Worm (Caenorhabditis elegans) whole organism, L4 larva: Measurements from ENCODE around the gene D1046.2.

Experiments used
- D1046.2 ChIP-seq: fragments of 200-800 bp; sonication (Bioruptor generic); IDR thresholded peaks from 2 replicates; pipeline ENCODE4 v1.3.6; 2022; ENCODE audit warnings: missing genetic modification characterization, missing compliant biosample characterization
- F37D6.2 ChIP-seq: sonication (generic microtip); optimal IDR thresholded peaks from 2 replicates; lab custom pipeline; 2016; ENCODE audit warnings: mild to moderate bottlenecking, missing genetic modification characterization, missing compliant biosample characterization
- F44E2.7 ChIP-seq: fragments of 200-800 bp; sonication (Bioruptor generic); IDR thresholded peaks from 2 replicates; pipeline ENCODE4 v2.1.2; 2022; ENCODE audit warnings: missing genetic modification characterization, missing compliant biosample characterization
- T26A8.4 ChIP-seq: fragments of 200-800 bp; sonication (Bioruptor generic); IDR thresholded peaks from 2 replicates; pipeline ENCODE4 v1.3.6; 2022; ENCODE audit warnings: missing genetic modification characterization, missing compliant biosample characterization
- Y48G9A.11 ChIP-seq: fragments of 200-800 bp; sonication (Bioruptor generic); IDR thresholded peaks from 2 replicates; pipeline ENCODE4 v1.3.6; 2022; ENCODE audit warnings: missing genetic modification reagents, missing genetic modification characterization, missing compliant biosample characterization
- aha-1 ChIP-seq: fragments of 150-350 bp; peaks from one replicate; lab custom pipeline; 2014; ENCODE audit warnings: missing biosample characterization, missing genetic modification characterization
- arid-1 ChIP-seq: fragments of 200-800 bp; sonication (Bioruptor generic); conservative IDR thresholded peaks from 2 replicates; pipeline ENCODE4 v1.3.6; 2022; ENCODE audit warnings: missing genetic modification reagents, missing genetic modification characterization, missing compliant biosample characterization
- ceh-20 ChIP-seq: fragments of 200-800 bp; sonication (Bioruptor generic); IDR thresholded peaks from 2 replicates; pipeline ENCODE4 v1.3.6; 2022; ENCODE audit warnings: missing genetic modification reagents, missing genetic modification characterization, missing compliant biosample characterization
- ceh-28 ChIP-seq: fragments of 150-350 bp; optimal IDR thresholded peaks from 2 replicates; lab custom pipeline; 2014; ENCODE audit warnings: missing biosample characterization, missing genetic modification reagents, missing genetic modification characterization
- ceh-62 ChIP-seq: sonication (generic microtip); optimal IDR thresholded peaks from 2 replicates; lab custom pipeline; 2017; ENCODE audit warnings: missing biosample characterization, missing genetic modification characterization
- cey-2 ChIP-seq: sonication (generic microtip); optimal IDR thresholded peaks from 3 replicates; lab custom pipeline; 2017; ENCODE audit warnings: missing genetic modification characterization, mild to moderate bottlenecking, missing compliant biosample characterization, antibody characterized with exemption, borderline replicate concordance; ENCODE audit not compliant: insufficient read depth
- daf-12 ChIP-seq: fragments of 150-350 bp; optimal IDR thresholded peaks from 2 replicates; lab custom pipeline; 2014; ENCODE audit warnings: missing biosample characterization, missing genetic modification reagents, missing genetic modification characterization
- daf-19 ChIP-seq: fragments of 200-800 bp; sonication (Bioruptor generic); conservative IDR thresholded peaks from 2 replicates; pipeline ENCODE4 v1.3.6; 2022; ENCODE audit warnings: missing genetic modification characterization, missing compliant biosample characterization
- dmd-6 ChIP-seq: fragments of 200-800 bp; sonication (Bioruptor generic); IDR thresholded peaks from 2 replicates; pipeline ENCODE4 v1.3.6; 2022; ENCODE audit warnings: missing genetic modification reagents, missing genetic modification characterization, missing compliant biosample characterization
- dmd-8 ChIP-seq: fragments of 200-800 bp; sonication (Bioruptor generic); IDR thresholded peaks from 2 replicates; pipeline ENCODE4 v1.3.6; 2022; ENCODE audit warnings: missing genetic modification characterization, missing compliant biosample characterization
- dpl-1 ChIP-seq: fragments of 150-350 bp; optimal IDR thresholded peaks from 2 replicates; lab custom pipeline; 2014; ENCODE audit warnings: missing biosample characterization, missing genetic modification reagents, missing genetic modification characterization
- dve-1 ChIP-seq: sonication (generic microtip); optimal IDR thresholded peaks from 2 replicates; lab custom pipeline; 2017; ENCODE audit warnings: antibody characterized with exemption, mild to moderate bottlenecking, missing genetic modification characterization, missing compliant biosample characterization; ENCODE audit not compliant: insufficient read depth
- fos-1 ChIP-seq: fragments of 150-350 bp; optimal IDR thresholded peaks from 2 replicates; lab custom pipeline; 2014; ENCODE audit warnings: missing biosample characterization, missing genetic modification characterization
- hlh-30 ChIP-seq: sonication (generic microtip); optimal IDR thresholded peaks from 2 replicates; lab custom pipeline; 2017; ENCODE audit warnings: antibody characterized with exemption, mild to moderate bottlenecking, missing genetic modification characterization, missing compliant biosample characterization; ENCODE audit not compliant: insufficient read depth
- hmg-1.1 ChIP-seq: fragments of 200-800 bp; sonication (Bioruptor generic); IDR thresholded peaks from 2 replicates; pipeline ENCODE4 v1.3.6; 2022; ENCODE audit warnings: missing genetic modification reagents, missing genetic modification characterization, missing compliant biosample characterization
- lim-7 ChIP-seq: fragments of 200-800 bp; sonication (Bioruptor generic); IDR thresholded peaks from 2 replicates; pipeline ENCODE4 v1.3.6; 2022; ENCODE audit warnings: missing genetic modification characterization, missing compliant biosample characterization
- lin-13 ChIP-seq: fragments of 150-350 bp; optimal IDR thresholded peaks from 2 replicates; lab custom pipeline; 2014; ENCODE audit warnings: missing biosample characterization, missing genetic modification reagents, missing genetic modification characterization
- lin-15B ChIP-seq: fragments of 150-350 bp; sonication (generic microtip); optimal IDR thresholded peaks from 3 replicates; lab custom pipeline; 2014; ENCODE audit warnings: missing biosample characterization, missing genetic modification characterization
- lin-29 ChIP-seq: fragments of 200-800 bp; sonication (Bioruptor generic); IDR thresholded peaks from 2 replicates; pipeline ENCODE4 v1.3.6; 2022; ENCODE audit warnings: missing genetic modification reagents, missing genetic modification characterization, missing compliant biosample characterization
- lin-38 ChIP-seq: fragments of 200-800 bp; sonication (Bioruptor generic); IDR thresholded peaks from 2 replicates; pipeline ENCODE4 v1.3.6; 2022; ENCODE audit warnings: missing genetic modification reagents, missing genetic modification characterization, missing compliant biosample characterization
- lin-39 ChIP-seq: fragments of 150-350 bp; optimal IDR thresholded peaks from 2 replicates; lab custom pipeline; 2014; ENCODE audit warnings: missing biosample characterization, missing genetic modification reagents, missing genetic modification characterization
- lsy-2 ChIP-seq, 2 experiments: fragments of 150-350 bp in 1 of 2; sonication (generic microtip) in 1 of 2; optimal IDR thresholded peaks; 2 replicates each; lab custom pipeline; 2014 to 2017; ENCODE audit warnings: missing biosample characterization in 2 of 2, missing genetic modification characterization in 2 of 2
- mdl-1 ChIP-seq, 2 experiments: fragments of 150-350 bp in 1 of 2; sonication (generic microtip) in 1 of 2; optimal IDR thresholded peaks; 2 replicates each; lab custom pipeline; 2014 to 2017; ENCODE audit warnings: missing biosample characterization in 2 of 2, missing genetic modification characterization in 2 of 2
- mdt-29 ChIP-seq: fragments of 200-800 bp; sonication (Bioruptor generic); IDR thresholded peaks from 2 replicates; pipeline ENCODE4 v1.3.6; 2022; ENCODE audit warnings: missing genetic modification reagents, missing genetic modification characterization, missing compliant biosample characterization
- mep-1 ChIP-seq: fragments of 150-350 bp; sonication (generic microtip); optimal IDR thresholded peaks from 3 replicates; lab custom pipeline; 2014; ENCODE audit warnings: missing biosample characterization, missing genetic modification characterization
- mxl-3 ChIP-seq: fragments of 200-800 bp; sonication (Bioruptor generic); optimal IDR thresholded peaks from 2 replicates; lab custom pipeline; 2018; ENCODE audit warnings: mild to moderate bottlenecking, missing genetic modification characterization, missing compliant biosample characterization
- nhr-10 ChIP-seq: fragments of 150-350 bp; optimal IDR thresholded peaks from 2 replicates; lab custom pipeline; 2014; ENCODE audit warnings: missing biosample characterization, missing genetic modification characterization
- nhr-11 ChIP-seq: fragments of 150-350 bp; optimal IDR thresholded peaks from 2 replicates; lab custom pipeline; 2014; ENCODE audit warnings: missing biosample characterization, missing genetic modification characterization
- nhr-28 ChIP-seq: fragments of 150-350 bp; optimal IDR thresholded peaks from 2 replicates; lab custom pipeline; 2014; ENCODE audit warnings: missing biosample characterization, missing genetic modification characterization
- nhr-42 ChIP-seq: fragments of 200-800 bp; sonication (Bioruptor generic); IDR thresholded peaks from 2 replicates; pipeline ENCODE4 v1.3.6; 2022; ENCODE audit warnings: missing genetic modification characterization, missing compliant biosample characterization
- nhr-48 ChIP-seq: sonication (generic microtip); optimal IDR thresholded peaks from 2 replicates; lab custom pipeline; 2016; ENCODE audit warnings: mild to moderate bottlenecking, missing genetic modification characterization, missing compliant biosample characterization
- nhr-6 ChIP-seq: fragments of 150-350 bp; optimal IDR thresholded peaks from 2 replicates; lab custom pipeline; 2014; ENCODE audit warnings: missing biosample characterization, missing genetic modification characterization
- nhr-77 ChIP-seq: fragments of 150-350 bp; optimal IDR thresholded peaks from 2 replicates; lab custom pipeline; 2014; ENCODE audit warnings: missing biosample characterization, missing genetic modification characterization
- pha-4 ChIP-seq, 2 experiments: fragments of 150-350 bp in 1 of 2; fragments of 200-800 bp in 1 of 2; sonication (Bioruptor generic) in 1 of 2; IDR thresholded peaks in 1 of 2; optimal IDR thresholded peaks in 1 of 2; 2 replicates each; pipeline versions ENCODE4 v1.3.6 to Lab custom; 2014 to 2022; ENCODE audit warnings: missing genetic modification characterization in 2 of 2, missing genetic modification reagents in 2 of 2, missing biosample characterization in 1 of 2, missing compliant biosample characterization in 1 of 2
- php-3 ChIP-seq: fragments of 200-800 bp; sonication (Bioruptor generic); IDR thresholded peaks from 2 replicates; pipeline ENCODE4 v1.3.6; 2022; ENCODE audit warnings: missing genetic modification reagents, missing genetic modification characterization, missing compliant biosample characterization
- pqm-1 ChIP-seq: sonication (generic microtip); optimal IDR thresholded peaks from 2 replicates; lab custom pipeline; 2017; ENCODE audit warnings: missing biosample characterization, missing genetic modification characterization
- set-16 ChIP-seq: fragments of 200-800 bp; sonication (Bioruptor generic); IDR thresholded peaks from 2 replicates; pipeline ENCODE4 v1.3.6; 2022; ENCODE audit warnings: missing genetic modification reagents, missing genetic modification characterization, missing compliant biosample characterization
- snpc-4 ChIP-seq: fragments of 150-350 bp; optimal IDR thresholded peaks from 2 replicates; lab custom pipeline; 2014; ENCODE audit warnings: missing biosample characterization, missing genetic modification characterization
- spr-3 ChIP-seq: fragments of 200-800 bp; sonication (Bioruptor generic); optimal IDR thresholded peaks from 2 replicates; lab custom pipeline; 2018; ENCODE audit warnings: mild to moderate bottlenecking, missing genetic modification characterization, missing compliant biosample characterization
- zip-11 ChIP-seq: fragments of 200-800 bp; sonication (Bioruptor generic); IDR thresholded peaks from 2 replicates; pipeline ENCODE4 v1.3.6; 2022; ENCODE audit warnings: missing genetic modification characterization, missing compliant biosample characterization
- ztf-11 ChIP-seq: fragments of 150-350 bp; optimal IDR thresholded peaks from 2 replicates; lab custom pipeline; 2014; ENCODE audit warnings: missing biosample characterization, missing genetic modification characterization
- ztf-7 ChIP-seq: fragments of 150-350 bp; optimal IDR thresholded peaks from 2 replicates; lab custom pipeline; 2014; ENCODE audit warnings: missing biosample characterization, missing genetic modification characterization

D1046.2 gene

DNA sequence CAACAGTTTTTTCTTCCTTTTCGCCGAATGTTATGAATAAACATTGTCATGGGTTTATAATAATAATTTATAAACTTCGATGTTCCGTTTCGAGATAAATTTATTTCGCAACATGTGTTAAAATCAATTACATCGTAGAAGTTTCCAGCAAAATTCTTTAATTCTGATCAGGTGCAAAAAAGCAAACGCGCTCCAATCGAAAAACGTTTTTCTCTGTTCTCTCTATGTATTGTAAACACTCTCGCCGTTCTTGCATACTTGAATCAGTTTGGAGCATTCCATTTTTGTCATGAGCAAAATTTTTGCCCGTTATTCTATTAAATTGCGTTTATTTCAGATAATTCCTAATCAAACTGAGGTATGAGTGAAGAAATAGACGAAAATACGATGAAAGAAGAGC lies 32.1 kb downstream of the D1046.2 start, which contains the start of gene rad-54.L2 (continued):
- TF ChIP-seq lin-38 (GFP tag; lab: Robert Waterston, UW) (peak; percentile 87), dmd-8 (GFP tag; lab: Robert Waterston, UW) (no peak), lin-15B (tag; lab: Kevin White, UChicago) (peak; percentile 15), nhr-77 (tag; lab: Kevin White, UChicago) (peak; percentile 46), mdl-1 (tag; optimal IDR thresholded peaks at IDR 0.05; lab: Kevin White, UChicago) (no peak), cey-2 (tag; lab: Kevin White, UChicago) (no peak), spr-3 (GFP tag; lab: Kevin White, UChicago) (no peak), lin-29 (no peak), D1046.2 (GFP tag; lab: Robert Waterston, UW) (no peak), mdt-29 (GFP tag; lab: Robert Waterston, UW) (no peak), set-16 (GFP tag; lab: Robert Waterston, UW) (no peak), arid-1 (GFP tag; lab: Robert Waterston, UW) (peak; percentile 53; the same call in 1 of the 2 replicates), lim-7 (no peak), lin-39 (tag; lab: Kevin White, UChicago) (no peak), ztf-11 (tag; lab: Kevin White, UChicago) (no peak), ceh-28 (tag; lab: Kevin White, UChicago) (no peak), snpc-4 (tag; lab: Kevin White, UChicago) (no peak), ceh-62 (tag; lab: Kevin White, UChicago) (no peak), nhr-28 (peak; percentile 59), nhr-42 (GFP tag; lab: Robert Waterston, UW) (no peak), lsy-2 (tag; optimal IDR thresholded peaks at IDR 0.05; lab: Kevin White, UChicago) (peak in 1 of 2 experiments; percentile 82)

DNA sequence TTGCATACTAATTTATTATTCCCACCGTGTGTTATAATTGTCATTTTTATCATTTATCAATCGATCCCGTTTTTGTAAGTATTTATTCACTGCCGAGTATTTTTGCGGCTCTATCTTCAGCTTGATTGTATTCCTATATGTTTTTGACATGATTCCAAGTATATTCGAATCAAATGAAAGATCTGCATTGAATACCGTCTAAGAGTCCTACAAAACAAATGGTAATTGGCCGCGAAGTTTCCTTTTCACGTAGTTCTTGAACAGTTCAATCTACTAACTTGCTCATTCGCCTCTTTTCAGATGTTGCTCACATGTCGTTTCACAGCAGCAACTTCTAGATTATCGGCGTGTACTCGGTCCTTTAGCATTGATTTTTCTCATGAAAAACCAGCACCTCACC lies 33.3 kb downstream of the D1046.2 start, which contains the start of gene C27B7.2:
TSS of gene C27B7.2 (plus strand) at position 301 of the 400 bp plus-strand sequence.
- TF ChIP-seq aha-1 (tag; lab: Kevin White, UChicago): peak; percentile 43
- 0 out of 2 replicates have a peak, but pooled peaks have one; percentile 30 for TF ChIP-seq dmd-8 (GFP tag; lab: Robert Waterston, UW)
- peak; percentile 46; the same call in 1 of the 2 replicates for TF ChIP-seq Y48G9A.11 (GFP tag; lab: Robert Waterston, UW)
- 0 out of 2 replicates have a peak, but pooled peaks have one; percentile 25 for TF ChIP-seq T26A8.4
- TF ChIP-seq ceh-20 (GFP tag; lab: Robert Waterston, UW): no peak

DNA sequence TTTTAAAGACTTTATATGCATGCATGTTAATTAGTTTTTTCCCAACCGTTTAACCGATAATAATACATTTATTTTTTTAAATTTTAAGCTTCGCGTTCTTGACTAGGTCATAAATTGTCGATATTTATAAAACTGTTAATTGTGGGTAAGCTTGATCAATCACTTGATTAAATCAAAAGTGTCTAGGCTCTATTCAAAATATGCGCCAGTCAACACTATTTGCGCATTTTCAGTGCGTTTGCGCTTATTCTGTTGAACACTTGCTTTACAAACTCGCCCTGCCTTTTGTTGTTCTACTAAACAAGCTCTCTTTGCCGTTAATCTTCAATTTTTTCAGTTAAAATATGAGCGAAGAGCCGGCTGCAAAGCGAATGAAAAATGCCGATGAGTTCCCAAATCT lies 34.7 kb downstream of the D1046.2 start, which contains the start of gene spr-2:
TSS of gene spr-2 (plus strand) at position 332 of the 400 bp plus-strand sequence.
- TF ChIP-seq pha-4 (GFP tag; IDR thresholded peaks at IDR 0.05; lab: Robert Waterston, UW) (0 out of 2 replicates have a peak, but pooled peaks have one; percentile 35), pha-4 (tag; optimal IDR thresholded peaks at IDR 0.05; lab: Kevin White, UChicago) (peak; percentile 61), daf-19 (GFP tag; lab: Robert Waterston, UW) (no peak), php-3 (no peak), nhr-10 (tag; lab: Kevin White, UChicago) (no peak), nhr-77 (tag; lab: Kevin White, UChicago) (no peak), ztf-7 (tag; lab: Kevin White, UChicago) (peak; percentile 62), nhr-28 (peak; percentile 38), mxl-3 (GFP tag; lab: Kevin White, UChicago) (peak; percentile 44), nhr-48 (tag; lab: Kevin White, UChicago) (peak; percentile 26), daf-12 (tag; lab: Kevin White, UChicago) (no peak), D1046.2 (GFP tag; lab: Robert Waterston, UW) (no peak), ztf-11 (tag; lab: Kevin White, UChicago) (no peak), pqm-1 (peak; percentile 1), nhr-11 (peak; percentile 65), F44E2.7 (GFP tag; lab: Robert Waterston, UW) (no peak), hlh-30 (tag; lab: Kevin White, UChicago) (peak; percentile 70), dve-1 (tag; lab: Kevin White, UChicago) (peak; percentile 67), dmd-6 (GFP tag; lab: Robert Waterston, UW) (0 out of 2 replicates have a peak, but pooled peaks have one; percentile 27), mep-1 (tag; lab: Kevin White, UChicago) (peak; percentile 79), lin-13 (peak; percentile 19), zip-11 (GFP tag; lab: Robert Waterston, UW) (no peak), spr-3 (GFP tag; lab: Kevin White, UChicago) (peak; percentile 32), fos-1 (tag; lab: Kevin White, UChicago) (no peak), hmg-1.1 (GFP tag; lab: Robert Waterston, UW) (peak; percentile 66; the same call in 1 of the 2 replicates), F37D6.2 (tag; lab: Kevin White, UChicago) (peak; percentile 35), nhr-6 (tag; lab: Kevin White, UChicago) (peak; percentile 60), dpl-1 (GFP tag; lab: Kevin White, UChicago) (peak; percentile 86)
